Worm (Caenorhabditis elegans) whole organism, L4/young adult: ENCODE data around the gene ztf-31.

Experiments used
- W03F9.2 ChIP-seq: fragments of 150-350 bp; optimal IDR thresholded peaks from 2 replicates; lab custom pipeline; 2014; ENCODE audit warnings: missing biosample characterization, missing genetic modification characterization
- dao-5 ChIP-seq: sonication (generic microtip); optimal IDR thresholded peaks from 2 replicates; lab custom pipeline; 2016; ENCODE audit warnings: missing genotype, missing genetic modification characterization, moderate library complexity, missing compliant biosample characterization
- him-1 ChIP-seq: sonication (generic microtip); optimal IDR thresholded peaks from 2 replicates; lab custom pipeline; 2016; ENCODE audit warnings: missing genotype, missing genetic modification reagents, missing genetic modification characterization, missing compliant biosample characterization

- TF ChIP-seq him-1 (tag; lab: Kevin White, UChicago) (no peak), dao-5 (tag; lab: Kevin White, UChicago) (no peak), W03F9.2 (peak; percentile 28)
These were observed 36.1 kb downstream of the ztf-31 start, which contains the start of the genes spot-1 and B0361.11 for ce11 chrIII:7277228-7277627.
